Fruit fly (Drosophila melanogaster): Measurements from ENCODE around the gene Nrx-1.

Nrx-1 gene

dm6 chr3R:22494523-22495309, 26.4 kb downstream of the Nrx-1 start (continued):
- TF ChIP-seq Xbp1 (GFP tag; optimal IDR thresholded peaks at IDR 0.05) (no peak), CG8924 (tag; optimal IDR thresholded peaks at IDR 0.05) (peak; percentile 55), CG14667 (GFP tag; IDR thresholded peaks at IDR 0.05) (0 out of 2 replicates have a peak, but pooled peaks have one; percentile 44), fru (optimal IDR thresholded peaks at IDR 0.05) (no peak), Tbp (GFP tag; optimal IDR thresholded peaks at IDR 0.05) (no peak)

dm6 chr3R:22497025-22497424, 28.7 kb downstream of the Nrx-1 start, which contains the start of gene Octbeta1R:
Gene Octbeta1R, plus strand, starts transcription at chr3R:22497215.
- TF ChIP-seq dm (GFP tag; optimal IDR thresholded peaks at IDR 0.05) (no peak), fd102C (GFP tag; optimal IDR thresholded peaks at IDR 0.05) (no peak), Deaf1 (tag; optimal IDR thresholded peaks at IDR 0.05) (peak; percentile 94), tgo (GFP tag; IDR thresholded peaks at IDR 0.05) (no peak), CG34224 (GFP tag; IDR thresholded peaks at IDR 0.05; ENCODE audit: partially characterized antibody) (no peak), Antp (GFP tag; optimal IDR thresholded peaks at IDR 0.05) (no peak), tup (GFP tag; optimal IDR thresholded peaks at IDR 0.05) (no peak), abd-A (tag; optimal IDR thresholded peaks at IDR 0.05) (peak; percentile 16), BtbVII (GFP tag; optimal IDR thresholded peaks at IDR 0.05) (no peak), CrebB (tag; optimal IDR thresholded peaks at IDR 0.05) (no peak), CG13894 (tag; optimal IDR thresholded peaks at IDR 0.05) (peak; percentile 57), row (GFP tag; IDR thresholded peaks at IDR 0.05) (0 out of 3 replicates have a peak, but pooled peaks have one; percentile 1), Med (GFP tag) (peak; percentile 22), CG14860 (GFP tag; IDR thresholded peaks at IDR 0.05; ENCODE audit: partially characterized antibody) (0 out of 3 replicates have a peak, but pooled peaks have one; percentile 12), CG4282 (GFP tag; optimal IDR thresholded peaks at IDR 0.05) (no peak), CG43689 (GFP tag; IDR thresholded peaks at IDR 0.05) (no peak)

- TF ChIP-seq CG7556 (GFP tag; optimal IDR thresholded peaks at IDR 0.05) = peak; percentile 28
- TF ChIP-seq lab (GFP tag; optimal IDR thresholded peaks at IDR 0.05) = peak; percentile 72
- no peak for TF ChIP-seq Vsx1 (GFP tag; optimal IDR thresholded peaks at IDR 0.05)
- 0 out of 2 replicates have a peak, but pooled peaks have one; percentile 38 for TF ChIP-seq CG32532 (GFP tag; IDR thresholded peaks at IDR 0.05)
- no peak for TF ChIP-seq ase (GFP tag; IDR thresholded peaks at IDR 0.05)
- TF ChIP-seq HHEX (GFP tag; optimal IDR thresholded peaks at IDR 0.05) = no peak
- TF ChIP-seq ind (GFP tag; optimal IDR thresholded peaks at IDR 0.05) = peak; percentile 15
- no peak for TF ChIP-seq jigr1 (GFP tag; IDR thresholded peaks at IDR 0.05)
- TF ChIP-seq Sox102F (GFP tag; optimal IDR thresholded peaks at IDR 0.05) = no peak
- TF ChIP-seq Hand (GFP tag; optimal IDR thresholded peaks at IDR 0.05) = peak; percentile 3
- no peak for TF ChIP-seq TFAM (GFP tag; optimal IDR thresholded peaks at IDR 0.05)
- no peak for TF ChIP-seq MBD-R2 (GFP tag; IDR thresholded peaks at IDR 0.05)
- TF ChIP-seq CG12769 (tag; optimal IDR thresholded peaks at IDR 0.05) = peak; percentile 66
- TF ChIP-seq sens-2 (GFP tag; IDR thresholded peaks at IDR 0.05) = no peak
- TF ChIP-seq shn (GFP tag; optimal IDR thresholded peaks at IDR 0.05) = no peak
- no peak for TF ChIP-seq Atf-2 (GFP tag; optimal IDR thresholded peaks at IDR 0.05)
- TF ChIP-seq CG10959 (GFP tag; IDR thresholded peaks at IDR 0.05) = no peak
- TF ChIP-seq Hey (tag; optimal IDR thresholded peaks at IDR 0.05) = no peak
- TF ChIP-seq CG7357 (GFP tag; IDR thresholded peaks at IDR 0.05) = no peak
- no peak for TF ChIP-seq CG13296 (GFP tag; optimal IDR thresholded peaks at IDR 0.05)
- no peak for TF ChIP-seq Max (GFP tag; optimal IDR thresholded peaks at IDR 0.05)
- TF ChIP-seq gem (tag; optimal IDR thresholded peaks at IDR 0.05) = peak; percentile 34
- TF ChIP-seq CG16779 (GFP tag; IDR thresholded peaks at IDR 0.05) = no peak
- TF ChIP-seq Eip74EF (GFP tag; optimal IDR thresholded peaks at IDR 0.05) = no peak
- TF ChIP-seq CG11247 (GFP tag; IDR thresholded peaks at IDR 0.05) = no peak
- TF ChIP-seq CG7839 (tag; optimal IDR thresholded peaks at IDR 0.05) = peak; percentile 34
- TF ChIP-seq CG4730 (GFP tag; IDR thresholded peaks at IDR 0.05) = 0 out of 2 replicates have a peak, but pooled peaks have one; percentile 21
Observed at dm6 chr3R:22503630-22504029, 35.3 kb downstream of the Nrx-1 start.

Data from whole organism, embryonic.